Worm (Caenorhabditis elegans) whole organism, young adult: ENCODE measurements around the gene srw-41.

Source experiments
- Y79H2A.3 ChIP-seq: fragments of 200-800 bp; sonication (Bioruptor generic); conservative IDR thresholded peaks from 2 replicates; pipeline ENCODE4 v1.3.6; 2022; ENCODE audit warnings: missing genetic modification reagents, missing genetic modification characterization, missing compliant biosample characterization
- ama-1 ChIP-seq, 3 experiments: fragments of 150-350 bp in 1 of 3; sonication (generic microtip) in 2 of 3; optimal IDR thresholded peaks; 2 replicates each; lab custom pipeline; 2014 to 2018; ENCODE audit warnings: missing biosample characterization in 2 of 3, missing genetic modification characterization in 2 of 3, missing genetic modification reagents in 2 of 3
- attf-3 ChIP-seq: fragments of 200-800 bp; sonication (Bioruptor generic); conservative IDR thresholded peaks from 2 replicates; pipeline ENCODE4 v1.3.6; 2022; ENCODE audit warnings: missing genetic modification reagents, missing genetic modification characterization, missing compliant biosample characterization
- ccch-3 ChIP-seq: fragments of 200-800 bp; sonication (Bioruptor generic); optimal IDR thresholded peaks from 2 replicates; lab custom pipeline; 2018; ENCODE audit warnings: mild to moderate bottlenecking, missing genetic modification characterization, missing compliant biosample characterization
- ets-4 ChIP-seq: fragments of 200-800 bp; sonication (Bioruptor generic); optimal IDR thresholded peaks from 2 replicates; lab custom pipeline; 2018; ENCODE audit warnings: mild to moderate bottlenecking, missing genetic modification characterization, missing compliant biosample characterization
- nfya-1 ChIP-seq: sonication (generic microtip); optimal IDR thresholded peaks from 2 replicates; lab custom pipeline; 2017; ENCODE audit warnings: antibody characterized with exemption, missing compliant biosample characterization, missing genetic modification characterization, borderline replicate concordance; ENCODE audit not compliant: insufficient read depth
- nfyb-1 ChIP-seq: fragments of 200-800 bp; sonication (Bioruptor generic); IDR thresholded peaks from 2 replicates; pipeline ENCODE4 v1.3.6; 2022; ENCODE audit warnings: missing genetic modification reagents, missing genetic modification characterization, missing compliant biosample characterization
- nhr-179 ChIP-seq: sonication (generic microtip); optimal IDR thresholded peaks from 2 replicates; lab custom pipeline; 2016; ENCODE audit warnings: mild to moderate bottlenecking, missing genetic modification characterization, missing compliant biosample characterization
- pha-4 ChIP-seq: fragments of 150-350 bp; sonication (generic microtip); optimal IDR thresholded peaks from 2 replicates; lab custom pipeline; 2014; ENCODE audit warnings: missing biosample characterization, missing genetic modification reagents, missing genetic modification characterization
- sea-2 ChIP-seq: fragments of 200-800 bp; sonication (Bioruptor generic); IDR thresholded peaks from 2 replicates; pipeline ENCODE4 v1.3.6; 2022; ENCODE audit warnings: missing genetic modification characterization, missing compliant biosample characterization
- somi-1 ChIP-seq: fragments of 200-800 bp; sonication (Bioruptor generic); optimal IDR thresholded peaks from 2 replicates; lab custom pipeline; 2018; ENCODE audit warnings: mild to moderate bottlenecking, missing genetic modification characterization, missing compliant biosample characterization
- unc-62 ChIP-seq: fragments of 150-350 bp; optimal IDR thresholded peaks from 2 replicates; lab custom pipeline; 2014; ENCODE audit warnings: missing biosample characterization, missing genetic modification reagents, missing genetic modification characterization
- ztf-28 ChIP-seq: fragments of 200-800 bp; sonication (Bioruptor generic); IDR thresholded peaks from 2 replicates; pipeline ENCODE4 v1.3.6; 2022; ENCODE audit warnings: missing genetic modification reagents, missing genetic modification characterization, missing compliant biosample characterization

DNA sequence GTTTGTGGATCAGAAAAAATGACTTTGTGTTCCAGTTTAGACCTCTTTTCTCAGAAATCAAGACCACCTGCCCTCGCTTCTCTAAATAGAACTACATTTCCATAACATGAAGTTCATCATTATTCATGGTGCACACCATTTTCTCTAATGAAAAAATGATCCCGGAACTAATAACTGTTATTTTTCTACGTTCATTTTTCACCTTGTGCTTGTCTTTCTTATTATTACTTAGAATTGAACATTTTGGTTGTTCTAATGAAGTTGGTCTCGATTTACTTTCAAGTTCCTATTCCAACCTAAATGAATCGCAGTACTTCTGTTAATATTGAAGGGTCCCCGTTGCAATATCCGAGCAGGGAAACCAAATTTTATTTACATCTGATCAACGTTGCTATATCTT, 14.4 kb upstream of the srw-41 start, which contains the start of gene srw-36:
- TF ChIP-seq nfyb-1: no peak
- TF ChIP-seq nfya-1: no peak
- no peak for TF ChIP-seq ets-4 (GFP tag; lab: Kevin White, UChicago)
- TF ChIP-seq pha-4 (tag; lab: Kevin White, UChicago): no peak
- TF ChIP-seq Y79H2A.3 (GFP tag; lab: Robert Waterston, UW): no peak
- no peak for TF ChIP-seq sea-2
- no peak for TF ChIP-seq unc-62
- no peak for TF ChIP-seq nhr-179
- no peak for TF ChIP-seq attf-3 (GFP tag; lab: Robert Waterston, UW)
- TF ChIP-seq ccch-3: no peak
- no peak for TF ChIP-seq somi-1 (GFP tag; lab: Kevin White, UChicago)
- TF ChIP-seq ztf-28 (GFP tag; lab: Robert Waterston, UW): no peak
- no peak for TF ChIP-seq ama-1 (optimal IDR thresholded peaks at IDR 0.05; lab: Kevin White, UChicago)
- TF ChIP-seq ama-1 (GFP tag; optimal IDR thresholded peaks at IDR 0.05; lab: Kevin White, UChicago): no peak
